Fruit fly (Drosophila melanogaster): ENCODE results near the gene Dbct.

Dbct gene

dm6 chrX:15084580-15085138 is 1.3 kb upstream of the Dbct start, which contains the start of gene Cox17 (continued):
- TF ChIP-seq HLH4C (GFP tag; IDR thresholded peaks at IDR 0.05; ENCODE audit: partially characterized antibody) (peak; percentile 69), zfh1 (GFP tag; IDR thresholded peaks at IDR 0.05) (peak; percentile 51; the same call in 2 of the 3 replicates), CG14710 (tag; optimal IDR thresholded peaks at IDR 0.05) (peak; percentile 89), CG12744 (GFP tag; optimal IDR thresholded peaks at IDR 0.05) (peak; percentile 41), Oaz (GFP tag; IDR thresholded peaks at IDR 0.05) (no peak), CG13296 (GFP tag; optimal IDR thresholded peaks at IDR 0.05) (peak; percentile 77), ssp (GFP tag; IDR thresholded peaks at IDR 0.05) (peak; percentile 67), danr (GFP tag; IDR thresholded peaks at IDR 0.05) (peak; percentile 33; the same call in 1 of the 2 replicates), CG3726 (GFP tag; IDR thresholded peaks at IDR 0.05) (no peak), Side (GFP tag; optimal IDR thresholded peaks at IDR 0.05) (peak; percentile 48), CG18764 (GFP tag; optimal IDR thresholded peaks at IDR 0.05) (peak; percentile 80), Awh (GFP tag; IDR thresholded peaks at IDR 0.05) (no peak), Med (GFP tag) (peak; percentile 87), Dfd (GFP tag; optimal IDR thresholded peaks at IDR 0.05) (peak in 1 of 2 experiments; percentile 91), nmo (GFP tag; optimal IDR thresholded peaks at IDR 0.05) (peak; percentile 91), Ptx1 (GFP tag; IDR thresholded peaks at IDR 0.05) (peak; percentile 83), CG15479 (GFP tag; optimal IDR thresholded peaks at IDR 0.05) (peak; percentile 29), Nf-YC (tag; optimal IDR thresholded peaks at IDR 0.05) (peak; percentile 84), Ssrp (tag; optimal IDR thresholded peaks at IDR 0.05) (peak; percentile 84), psq (GFP tag; optimal IDR thresholded peaks at IDR 0.05) (peak; percentile 56), HmgZ (tag; optimal IDR thresholded peaks at IDR 0.05) (peak; percentile 82), tap (tag; optimal IDR thresholded peaks at IDR 0.05) (peak; percentile 62), Bdp1 (GFP tag; optimal IDR thresholded peaks at IDR 0.05) (peak; percentile 48), Sox102F (GFP tag; optimal IDR thresholded peaks at IDR 0.05) (peak; percentile 78), CG11398 (GFP tag; optimal IDR thresholded peaks at IDR 0.05) (no peak), CG1792 (GFP tag; optimal IDR thresholded peaks at IDR 0.05) (peak; percentile 0), crol (GFP tag; IDR thresholded peaks at IDR 0.05) (no peak), trem (tag; optimal IDR thresholded peaks at IDR 0.05) (peak; percentile 89), her (GFP tag; optimal IDR thresholded peaks at IDR 0.05) (peak; percentile 23), MBD-R2 (GFP tag; IDR thresholded peaks at IDR 0.05) (peak; percentile 33; the same call in 1 of the 2 replicates), Dip2 (GFP tag; IDR thresholded peaks at IDR 0.05) (no peak), Chrac-16 (GFP tag; optimal IDR thresholded peaks at IDR 0.05) (peak; percentile 84), CG11247 (GFP tag; IDR thresholded peaks at IDR 0.05) (no peak; the same call in 1 of the 2 replicates), Jarid2 (GFP tag; optimal IDR thresholded peaks at IDR 0.05) (peak; percentile 3), ham (GFP tag; IDR thresholded peaks at IDR 0.05) (no peak), HLHmδ (GFP tag; optimal IDR thresholded peaks at IDR 0.05) (no peak), jumu (GFP tag; optimal IDR thresholded peaks at IDR 0.05) (peak; percentile 49), CG14860 (GFP tag; IDR thresholded peaks at IDR 0.05; ENCODE audit: partially characterized antibody) (peak; percentile 52; the same call in 2 of the 3 replicates), CG16813 (GFP tag; IDR thresholded peaks at IDR 0.05; ENCODE audit: partially characterized antibody) (peak; percentile 70), tx (GFP tag; optimal IDR thresholded peaks at IDR 0.05) (peak; percentile 68), CG13775 (GFP tag; optimal IDR thresholded peaks at IDR 0.05) (peak; percentile 90), sob (GFP tag; IDR thresholded peaks at IDR 0.05) (peak; percentile 59; the same call in 1 of the 2 replicates), TFAM (GFP tag; optimal IDR thresholded peaks at IDR 0.05) (no peak), sna (GFP tag; IDR thresholded peaks at IDR 0.05; ENCODE audit: partially characterized antibody) (peak; percentile 75), CG4617 (GFP tag; optimal IDR thresholded peaks at IDR 0.05; ENCODE audit: borderline replicate concordance) (peak; percentile 70), CG1602 (GFP tag; optimal IDR thresholded peaks at IDR 0.05) (peak; percentile 77), CG10274 (GFP tag; optimal IDR thresholded peaks at IDR 0.05) (peak; percentile 55), zfh2 (GFP tag; optimal IDR thresholded peaks at IDR 0.05) (peak; percentile 86), HHEX (GFP tag; optimal IDR thresholded peaks at IDR 0.05) (peak; percentile 61), run (tag; optimal IDR thresholded peaks at IDR 0.05) (peak; percentile 55)

Data from whole organism, embryonic.